Fruit fly (Drosophila melanogaster) whole organism, adult: ENCODE measurements around the gene CAHbeta.

Source experiments
- CG14711 ChIP-seq: fragments of 200-800 bp; sonication (Bioruptor generic); optimal IDR thresholded peaks from 2 replicates; lab custom pipeline; 2018; ENCODE audit warnings: missing biosample characterization, mild to moderate bottlenecking, missing genetic modification characterization, moderate library complexity
- CG1620 ChIP-seq: fragments of 200-800 bp; sonication (Bioruptor generic); optimal IDR thresholded peaks from 2 replicates; lab custom pipeline; 2016; ENCODE audit warnings: missing biosample characterization, missing genetic modification characterization
- CG7101 ChIP-seq: fragments of 200-800 bp; sonication (Bioruptor generic); optimal IDR thresholded peaks from 2 replicates; lab custom pipeline; 2018; ENCODE audit warnings: missing biosample characterization, mild to moderate bottlenecking, missing genetic modification characterization, moderate library complexity
- Clk ChIP-seq: fragments of 200-800 bp; sonication (Bioruptor generic); optimal IDR thresholded peaks from 2 replicates; lab custom pipeline; 2017; ENCODE audit warnings: missing biosample characterization, missing genetic modification characterization
- Hr96 ChIP-seq: fragments of 200-800 bp; sonication (Bioruptor generic); optimal IDR thresholded peaks from 2 replicates; lab custom pipeline; 2016; ENCODE audit warnings: missing biosample characterization, missing genetic modification characterization
- tj ChIP-seq: fragments of 200-800 bp; sonication (Bioruptor generic); optimal IDR thresholded peaks from 3 replicates; lab custom pipeline; 2017; ENCODE audit warnings: missing biosample characterization, mild to moderate bottlenecking, missing genetic modification characterization, moderate library complexity

dm6 chr3R:8958300-8958699, 22.4 kb upstream of the CAHbeta start:
- TF ChIP-seq CG7101 (tag; lab: Kevin White, UChicago) (no peak), CG14711 (no peak), Clk (no peak), CG1620 (no peak), Hr96 (no peak), tj (GFP tag; lab: Kevin White, UChicago) (no peak)
